Worm (Caenorhabditis elegans) whole organism, young adult: Measurements from ENCODE around the gene ZK829.3.

Experiments
- F10E7.11 ChIP-seq: sonication (generic microtip); optimal IDR thresholded peaks from 2 replicates; lab custom pipeline; 2017; ENCODE audit warnings: mild to moderate bottlenecking, missing genetic modification characterization, moderate library complexity, missing compliant biosample characterization
- F22D6.2 ChIP-seq: sonication (generic microtip); optimal IDR thresholded peaks from 2 replicates; lab custom pipeline; 2016; ENCODE audit warnings: mild to moderate bottlenecking, missing genetic modification characterization, missing compliant biosample characterization
- atf-7 ChIP-seq: sonication (generic microtip); optimal IDR thresholded peaks from 2 replicates; lab custom pipeline; 2017; ENCODE audit warnings: mild to moderate bottlenecking, missing genetic modification characterization, missing compliant biosample characterization
- cebp-1 ChIP-seq, 2 experiments: fragments of 200-800 bp in 1 of 2; sonication (Bioruptor generic) in 1 of 2; sonication (generic microtip) in 1 of 2; IDR thresholded peaks in 1 of 2; optimal IDR thresholded peaks in 1 of 2; 2 replicates each; pipeline versions ENCODE4 v1.3.6 to Lab custom; 2017 to 2022; ENCODE audit warnings: missing compliant biosample characterization in 2 of 2, missing genetic modification characterization in 2 of 2, mild to moderate bottlenecking in 1 of 2, missing genetic modification reagents in 1 of 2, moderate library complexity in 1 of 2
- ceh-100 ChIP-seq: fragments of 200-800 bp; sonication (Bioruptor generic); IDR thresholded peaks from 2 replicates; pipeline ENCODE4 v1.3.6; 2022; ENCODE audit warnings: missing genetic modification reagents, missing genetic modification characterization, missing compliant biosample characterization
- die-1 ChIP-seq: sonication (generic microtip); optimal IDR thresholded peaks from 2 replicates; lab custom pipeline; 2016; ENCODE audit warnings: missing genotype, mild to moderate bottlenecking, missing genetic modification characterization, missing compliant biosample characterization
- dox-1 ChIP-seq: fragments of 200-800 bp; sonication (Bioruptor generic); IDR thresholded peaks from 2 replicates; pipeline ENCODE4 v1.3.6; 2022; ENCODE audit warnings: missing genetic modification reagents, missing genetic modification characterization, missing compliant biosample characterization
- ets-4 ChIP-seq: fragments of 200-800 bp; sonication (Bioruptor generic); optimal IDR thresholded peaks from 2 replicates; lab custom pipeline; 2018; ENCODE audit warnings: mild to moderate bottlenecking, missing genetic modification characterization, missing compliant biosample characterization
- fkh-3 ChIP-seq: sonication (generic microtip); optimal IDR thresholded peaks from 2 replicates; lab custom pipeline; 2016; ENCODE audit warnings: mild to moderate bottlenecking, missing genetic modification characterization, missing compliant biosample characterization
- hlh-12 ChIP-seq: sonication (generic microtip); optimal IDR thresholded peaks from 2 replicates; lab custom pipeline; 2016; ENCODE audit warnings: missing genetic modification characterization, missing compliant biosample characterization
- hlh-26 ChIP-seq: fragments of 200-800 bp; sonication (Bioruptor generic); conservative IDR thresholded peaks from 2 replicates; pipeline ENCODE4 v1.3.6; 2022; ENCODE audit warnings: missing genetic modification reagents, missing genetic modification characterization, missing compliant biosample characterization
- hmg-20 ChIP-seq: fragments of 200-800 bp; sonication (Bioruptor generic); IDR thresholded peaks from 2 replicates; pipeline ENCODE4 v1.3.6; 2022; ENCODE audit warnings: missing genetic modification reagents, missing genetic modification characterization, missing compliant biosample characterization
- nfya-1 ChIP-seq: sonication (generic microtip); optimal IDR thresholded peaks from 2 replicates; lab custom pipeline; 2017; ENCODE audit warnings: antibody characterized with exemption, missing compliant biosample characterization, missing genetic modification characterization, borderline replicate concordance; ENCODE audit not compliant: insufficient read depth
- nhr-120 ChIP-seq: fragments of 200-800 bp; sonication (Bioruptor generic); IDR thresholded peaks from 2 replicates; pipeline ENCODE4 v1.3.6; 2022; ENCODE audit warnings: missing genetic modification characterization, missing compliant biosample characterization
- nhr-80 ChIP-seq: sonication (generic microtip); optimal IDR thresholded peaks from 2 replicates; lab custom pipeline; 2016; ENCODE audit warnings: missing genetic modification characterization, missing compliant biosample characterization
- rec-8 ChIP-seq, 2 experiments: sonication (generic microtip); optimal IDR thresholded peaks; 2 replicates each; lab custom pipeline; 2016; ENCODE audit warnings: mild to moderate bottlenecking in 2 of 2, missing genetic modification characterization in 2 of 2, missing genetic modification reagents in 2 of 2, missing genotype in 2 of 2, missing biosample characterization in 1 of 2, missing compliant biosample characterization in 1 of 2, moderate library complexity in 1 of 2
- sea-2 ChIP-seq: fragments of 200-800 bp; sonication (Bioruptor generic); IDR thresholded peaks from 2 replicates; pipeline ENCODE4 v1.3.6; 2022; ENCODE audit warnings: missing genetic modification characterization, missing compliant biosample characterization
- snpc-1.1 ChIP-seq: sonication (generic microtip); optimal IDR thresholded peaks from 2 replicates; lab custom pipeline; 2017; ENCODE audit warnings: missing genetic modification characterization, mild to moderate bottlenecking, missing compliant biosample characterization, antibody characterized with exemption, moderate library complexity, missing genotype, missing genetic modification reagents; ENCODE audit not compliant: insufficient read depth
- somi-1 ChIP-seq: fragments of 200-800 bp; sonication (Bioruptor generic); optimal IDR thresholded peaks from 2 replicates; lab custom pipeline; 2018; ENCODE audit warnings: mild to moderate bottlenecking, missing genetic modification characterization, missing compliant biosample characterization
- sptf-2 ChIP-seq: fragments of 200-800 bp; sonication (Bioruptor generic); optimal IDR thresholded peaks from 2 replicates; lab custom pipeline; 2018; ENCODE audit warnings: mild to moderate bottlenecking, missing genetic modification characterization, missing compliant biosample characterization
- tbp1 ChIP-seq: fragments of 200-800 bp; sonication (Bioruptor generic); optimal IDR thresholded peaks from 2 replicates; lab custom pipeline; 2018; ENCODE audit warnings: mild to moderate bottlenecking, missing genetic modification characterization, missing compliant biosample characterization
- xnd-1 ChIP-seq: sonication (generic microtip); optimal IDR thresholded peaks from 2 replicates; lab custom pipeline; 2016; ENCODE audit warnings: missing genotype, missing genetic modification reagents, missing genetic modification characterization, missing compliant biosample characterization
- ztf-26 ChIP-seq: sonication (generic microtip); optimal IDR thresholded peaks from 2 replicates; lab custom pipeline; 2017; ENCODE audit warnings: missing genetic modification characterization, missing compliant biosample characterization

Gene ZK829.3

DNA sequence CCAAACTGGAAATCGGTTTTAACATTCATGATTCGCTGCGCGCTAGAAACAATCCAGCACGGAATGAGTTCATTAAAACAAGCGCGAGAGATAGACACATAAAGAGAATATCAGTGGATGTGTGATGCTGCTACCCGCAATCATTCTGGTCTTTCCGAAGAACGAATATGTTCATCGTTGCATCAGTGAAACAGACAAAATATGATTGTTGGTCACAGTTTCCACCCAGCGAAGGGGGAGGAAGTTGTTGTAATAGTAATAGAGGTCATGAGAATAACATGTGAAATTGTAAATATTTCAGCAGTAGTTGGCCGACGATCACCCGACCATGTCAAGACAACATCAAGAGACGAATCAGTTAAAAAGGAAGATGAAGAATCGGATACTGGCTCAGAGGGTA is 44.3 kb downstream of the ZK829.3 start:
- TF ChIP-seq ceh-100 (no peak), ztf-26 (tag; lab: Kevin White, UChicago) (peak; percentile 30), F22D6.2 (tag; lab: Kevin White, UChicago) (no peak)

DNA sequence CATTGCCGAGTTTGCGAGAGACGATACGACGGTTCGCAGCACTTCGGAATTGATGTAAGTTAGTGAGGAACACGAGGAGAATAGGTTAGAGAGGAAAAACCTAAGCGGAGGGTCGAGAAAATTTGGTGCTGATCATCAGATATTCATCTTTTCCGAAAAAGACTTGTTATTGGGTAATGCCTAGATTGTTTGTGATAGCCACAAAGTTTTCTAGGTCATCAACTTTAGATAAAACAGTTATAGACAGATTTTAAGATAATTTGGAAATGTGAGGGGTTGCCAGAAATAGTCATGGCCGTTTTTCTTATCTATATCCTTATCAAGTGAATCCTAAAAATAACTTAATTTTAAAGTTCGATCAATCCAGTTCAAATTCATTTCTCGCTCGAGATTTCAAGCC is 45.1 kb downstream of the ZK829.3 start:
- TF ChIP-seq snpc-1.1 (tag; lab: Kevin White, UChicago) (no peak), nfya-1 (no peak)

DNA sequence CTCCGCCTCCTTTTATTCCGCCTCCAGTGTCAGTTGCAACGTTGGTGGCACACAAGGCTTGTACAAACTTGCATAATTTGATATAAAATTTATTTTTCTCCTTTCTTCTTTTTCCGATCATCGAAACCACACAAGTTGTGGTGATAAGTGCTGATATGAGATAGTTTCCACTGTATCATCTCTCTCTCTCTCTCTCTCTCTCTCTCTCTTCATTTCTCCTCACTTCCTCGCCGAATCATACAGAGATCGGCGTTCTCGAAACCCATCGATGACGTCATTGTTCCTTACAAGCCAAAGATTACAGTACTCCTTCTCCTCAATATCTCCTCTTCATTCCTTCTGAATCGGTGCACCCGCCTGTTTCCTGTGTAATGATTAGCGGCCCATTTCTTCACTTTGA is 46.2 kb downstream of the ZK829.3 start, which contains the start of gene nhr-43:
Gene nhr-43 (plus strand): TSS at position 233 of the 400 bp plus-strand sequence.
- peak; percentile 44 for TF ChIP-seq somi-1 (GFP tag; lab: Kevin White, UChicago)
- peak; percentile 29 for TF ChIP-seq atf-7 (tag; lab: Kevin White, UChicago)
- TF ChIP-seq rec-8 (tag; optimal IDR thresholded peaks at IDR 0.05; lab: Kevin White, UChicago) = no peak
- no peak for TF ChIP-seq nfya-1
- TF ChIP-seq ztf-26 (tag; lab: Kevin White, UChicago) = peak; percentile 6
- no peak for TF ChIP-seq hlh-12 (tag; lab: Kevin White, UChicago)

DNA sequence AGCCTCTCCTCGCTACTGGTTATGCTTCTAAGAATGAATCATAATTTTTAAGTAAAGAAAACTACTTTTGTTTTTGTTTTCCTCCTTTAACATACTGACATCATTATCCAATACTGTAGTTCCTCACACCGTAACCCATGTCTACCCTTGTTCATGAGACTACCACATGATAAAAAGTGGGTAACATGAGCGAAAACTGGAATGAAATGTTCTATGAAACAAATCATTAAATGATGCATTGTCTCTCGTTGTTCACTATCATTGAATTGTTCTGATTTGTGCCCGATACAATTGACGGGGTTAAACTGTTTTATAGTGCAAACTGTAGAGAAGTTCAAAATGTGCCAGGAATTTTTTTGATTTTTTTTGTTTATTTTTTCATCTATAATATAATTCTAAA is 47.8 kb downstream of the ZK829.3 start:
- TF ChIP-seq cebp-1 (GFP tag; IDR thresholded peaks at IDR 0.05; lab: Robert Waterston, UW) (no peak), cebp-1 (tag; optimal IDR thresholded peaks at IDR 0.05; lab: Kevin White, UChicago) (no peak), fkh-3 (tag; lab: Kevin White, UChicago) (no peak), nhr-80 (tag; lab: Kevin White, UChicago) (peak; percentile 38)

DNA sequence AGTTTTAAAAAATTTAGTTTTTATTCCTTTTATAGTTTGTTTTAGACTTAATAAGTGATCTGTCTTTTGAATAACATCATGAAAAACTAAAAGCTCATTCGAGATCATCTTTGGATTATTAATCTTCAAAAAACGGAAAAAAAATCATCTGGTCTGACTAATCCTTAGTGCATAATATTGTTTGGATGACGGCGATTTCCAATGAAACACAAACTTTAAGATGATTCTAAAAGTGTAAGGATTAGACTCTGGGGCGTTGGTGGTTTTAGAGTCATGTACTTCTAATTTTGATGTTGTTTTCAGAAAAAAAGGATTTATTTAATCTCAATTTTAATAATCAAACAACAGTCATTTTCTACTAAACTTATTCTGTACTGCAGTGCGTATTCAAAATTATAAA is 52.2 kb downstream of the ZK829.3 start:
- no peak for TF ChIP-seq tbp1
- TF ChIP-seq hmg-20 (GFP tag; lab: Robert Waterston, UW) = no peak
- no peak for TF ChIP-seq sptf-2 (GFP tag; lab: Kevin White, UChicago)
- TF ChIP-seq hlh-26 = no peak
- TF ChIP-seq nhr-120 (GFP tag; lab: Robert Waterston, UW) = no peak
- no peak for TF ChIP-seq ztf-26 (tag; lab: Kevin White, UChicago)
- TF ChIP-seq F10E7.11 (tag; lab: Kevin White, UChicago) = no peak
- no peak for TF ChIP-seq somi-1 (GFP tag; lab: Kevin White, UChicago)
- TF ChIP-seq sea-2 (GFP tag; lab: Robert Waterston, UW) = no peak
- TF ChIP-seq dox-1 (GFP tag; lab: Robert Waterston, UW) = no peak
- no peak for TF ChIP-seq die-1 (tag; lab: Kevin White, UChicago)
- TF ChIP-seq xnd-1 (tag; lab: Kevin White, UChicago) = no peak
- TF ChIP-seq ets-4 = no peak
- TF ChIP-seq, all 124 proteins: peak for 0
